Worm (Caenorhabditis elegans): Measurements from ENCODE around the gene F46B6.12.

DNA sequence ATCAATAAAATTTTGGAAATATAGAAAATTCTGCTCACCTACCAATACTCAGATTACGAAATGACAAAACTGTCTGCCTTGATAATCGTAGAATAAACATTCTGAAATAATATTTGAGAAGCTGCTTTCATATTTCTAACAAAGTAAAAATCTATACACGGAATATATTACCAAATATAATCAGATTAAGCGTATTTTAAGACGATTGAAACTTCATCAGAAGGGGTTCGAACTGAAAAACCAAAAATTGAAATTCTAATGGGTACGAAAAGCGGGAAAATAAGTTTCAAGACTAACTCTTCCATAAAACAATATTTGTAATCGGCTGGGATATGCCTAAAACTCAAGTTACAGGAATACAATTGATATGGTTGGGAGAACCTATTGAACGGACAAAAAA, 3.8 kb upstream of the F46B6.12 start, which contains the start of gene F46B6.4:
- no peak for TF ChIP-seq aly-2 (tag; optimal IDR thresholded peaks at IDR 0.05)
- no peak for TF ChIP-seq nhr-76 (tag; optimal IDR thresholded peaks at IDR 0.05)
- no peak for TF ChIP-seq ztf-4 (tag; optimal IDR thresholded peaks at IDR 0.05)
- no peak for TF ChIP-seq ceh-9 (tag; optimal IDR thresholded peaks at IDR 0.05)
- TF ChIP-seq lin-39 (tag; optimal IDR thresholded peaks at IDR 0.05): no peak

All from whole organism, L3 larva.